Fruit fly (Drosophila melanogaster) whole organism, embryonic: ENCODE measurements around the gene CG14805.

Source experiments
- Ada2b ChIP-seq: fragments of 200-800 bp; sonication (Bioruptor generic); IDR thresholded peaks from 2 replicates; pipeline ENCODE4 v1.3.6; 2022; ENCODE audit warnings: missing biosample characterization, missing genetic modification characterization
- Adf1 ChIP-seq: fragments of 200-800 bp; sonication (Bioruptor generic); IDR thresholded peaks from 2 replicates; pipeline ENCODE4 v1.3.6; 2022; ENCODE audit warnings: missing biosample characterization, missing genetic modification characterization
- Aef1 ChIP-seq: fragments of 200-800 bp; sonication (Bioruptor generic); IDR thresholded peaks from 3 replicates; pipeline ENCODE4 v1.3.6; 2022; ENCODE audit warnings: missing biosample characterization, missing genetic modification characterization
- Asciz ChIP-seq: fragments of 200-800 bp; sonication (Bioruptor generic); optimal IDR thresholded peaks from 2 replicates; lab custom pipeline; 2017; ENCODE audit warnings: missing biosample characterization, mild to moderate bottlenecking, missing genetic modification characterization, missing genetic modification reagents
- Bteb2 ChIP-seq: fragments of 200-800 bp; sonication (Bioruptor generic); optimal IDR thresholded peaks from 2 replicates; lab custom pipeline; 2016; ENCODE audit warnings: missing biosample characterization, missing genetic modification characterization
- CG16779 ChIP-seq: fragments of 200-800 bp; sonication (Bioruptor generic); IDR thresholded peaks from 2 replicates; pipeline ENCODE4 v1.3.6; 2022; ENCODE audit warnings: missing biosample characterization, missing genetic modification characterization
- CG17568 ChIP-seq: fragments of 200-800 bp; sonication (Bioruptor generic); optimal IDR thresholded peaks from 2 replicates; lab custom pipeline; 2018; ENCODE audit warnings: missing biosample characterization, mild to moderate bottlenecking, missing genetic modification characterization, moderate library complexity
- CG18011 ChIP-seq: fragments of 200-800 bp; sonication (Bioruptor generic); optimal IDR thresholded peaks from 2 replicates; lab custom pipeline; 2017; ENCODE audit warnings: missing biosample characterization, missing genetic modification characterization, mild to moderate bottlenecking, moderate library complexity, missing genotype
- CG18599 ChIP-seq: fragments of 200-800 bp; sonication (Bioruptor generic); optimal IDR thresholded peaks from 3 replicates; lab custom pipeline; 2017; ENCODE audit warnings: missing biosample characterization, missing genetic modification characterization, mild to moderate bottlenecking, moderate library complexity, missing genetic modification reagents
- CG2889 ChIP-seq: fragments of 200-800 bp; sonication (Bioruptor generic); IDR thresholded peaks from 3 replicates; pipeline ENCODE4 v1.3.6; 2022; ENCODE audit warnings: missing biosample characterization, missing genetic modification characterization
- CG3281 ChIP-seq: fragments of 200-800 bp; sonication (Bioruptor generic); optimal IDR thresholded peaks from 3 replicates; lab custom pipeline; 2017; ENCODE audit warnings: missing biosample characterization, mild to moderate bottlenecking, missing genetic modification characterization
- CG4328 ChIP-seq: fragments of 200-800 bp; sonication (Bioruptor generic); optimal IDR thresholded peaks from 3 replicates; lab custom pipeline; 2017; ENCODE audit warnings: missing biosample characterization, missing genetic modification reagents, missing genetic modification characterization
- CG4617 ChIP-seq: fragments of 200-800 bp; sonication (Bioruptor generic); optimal IDR thresholded peaks from 3 replicates; lab custom pipeline; 2016; ENCODE audit warnings: missing biosample characterization, missing genetic modification characterization, borderline replicate concordance
- E2f1 ChIP-seq: fragments of 200-800 bp; sonication (Bioruptor generic); IDR thresholded peaks from 2 replicates; pipeline ENCODE4 v1.3.6; 2022; ENCODE audit warnings: missing biosample characterization, missing genetic modification characterization
- HLH54F ChIP-seq: fragments of 200-800 bp; sonication (Bioruptor generic); optimal IDR thresholded peaks from 3 replicates; lab custom pipeline; 2016; ENCODE audit warnings: missing biosample characterization, missing genetic modification characterization
- HmgZ ChIP-seq: fragments of 200-800 bp; sonication (Bioruptor generic); optimal IDR thresholded peaks from 2 replicates; lab custom pipeline; 2018; ENCODE audit warnings: missing biosample characterization, mild to moderate bottlenecking, missing genetic modification characterization
- Hr51 ChIP-seq, 2 experiments: fragments of 200-800 bp; sonication (Bioruptor generic); optimal IDR thresholded peaks; 2 replicates in 1 of 2; 3 replicates in 1 of 2; lab custom pipeline; 2016 to 2018; ENCODE audit warnings: missing biosample characterization in 2 of 2, missing genetic modification characterization in 2 of 2, mild to moderate bottlenecking in 1 of 2, moderate library complexity in 1 of 2
- Lhr ChIP-seq: fragments of 200-800 bp; sonication (Bioruptor generic); optimal IDR thresholded peaks from 3 replicates; lab custom pipeline; 2017; ENCODE audit warnings: mild to moderate bottlenecking, missing biosample characterization, missing genetic modification reagents, missing genetic modification characterization
- MESR4 ChIP-seq: fragments of 200-800 bp; sonication (Bioruptor generic); optimal IDR thresholded peaks from 2 replicates; lab custom pipeline; 2018; ENCODE audit warnings: missing biosample characterization, mild to moderate bottlenecking, missing genetic modification characterization, moderate library complexity
- MTF-1 ChIP-seq: fragments of 200-800 bp; sonication (Bioruptor generic); optimal IDR thresholded peaks from 2 replicates; lab custom pipeline; 2018; ENCODE audit warnings: missing biosample characterization, mild to moderate bottlenecking, missing genetic modification characterization, borderline replicate concordance
- NfI ChIP-seq: fragments of 200-800 bp; sonication (Bioruptor generic); optimal IDR thresholded peaks from 3 replicates; lab custom pipeline; 2018; ENCODE audit warnings: missing biosample characterization, mild to moderate bottlenecking, missing genetic modification characterization, moderate library complexity
- Rfx ChIP-seq: fragments of 200-800 bp; sonication (Bioruptor generic); IDR thresholded peaks from 2 replicates; pipeline ENCODE4 v1.3.6; 2022; ENCODE audit warnings: missing biosample characterization, missing genetic modification characterization
- Six4 ChIP-seq: fragments of 200-800 bp; sonication (Bioruptor generic); optimal IDR thresholded peaks from 2 replicates; lab custom pipeline; 2016; ENCODE audit warnings: missing biosample characterization, missing genetic modification characterization
- Tbp ChIP-seq: fragments of >200 bp; optimal IDR thresholded peaks from 2 replicates; lab custom pipeline; 2018; ENCODE audit warnings: missing biosample characterization, missing genetic modification characterization
- az2 ChIP-seq: fragments of 200-800 bp; sonication (Bioruptor generic); optimal IDR thresholded peaks from 3 replicates; lab custom pipeline; 2016; ENCODE audit warnings: missing biosample characterization, missing genetic modification characterization
- chm ChIP-seq: fragments of 200-800 bp; sonication (Bioruptor generic); IDR thresholded peaks from 2 replicates; pipeline ENCODE4 v1.3.6; 2022; ENCODE audit warnings: missing biosample characterization, missing genetic modification characterization
- chn ChIP-seq: fragments of 200-800 bp; sonication (Bioruptor generic); optimal IDR thresholded peaks from 2 replicates; lab custom pipeline; 2016; ENCODE audit warnings: missing biosample characterization, missing genetic modification characterization
- croc ChIP-seq: fragments of 200-800 bp; sonication (Bioruptor generic); conservative IDR thresholded peaks from 3 replicates; pipeline ENCODE4 v1.3.6; 2022; ENCODE audit warnings: missing biosample characterization, missing genetic modification characterization
- cwo ChIP-seq: fragments of 200-800 bp; sonication (Bioruptor generic); optimal IDR thresholded peaks from 3 replicates; lab custom pipeline; 2017; ENCODE audit warnings: missing biosample characterization, missing genetic modification characterization, mild to moderate bottlenecking, moderate library complexity, missing genetic modification reagents
- dan ChIP-seq: fragments of 200-800 bp; sonication (Bioruptor generic); IDR thresholded peaks from 2 replicates; pipeline ENCODE4 v1.3.6; 2022; ENCODE audit warnings: missing biosample characterization, missing genetic modification characterization
- dati ChIP-seq: fragments of 200-800 bp; sonication (Bioruptor generic); IDR thresholded peaks from 2 replicates; pipeline ENCODE4 v1.3.6; 2022; ENCODE audit warnings: missing biosample characterization, missing genetic modification characterization
- dm ChIP-seq: fragments of 200-800 bp; sonication (Bioruptor generic); optimal IDR thresholded peaks from 3 replicates; lab custom pipeline; 2016; ENCODE audit warnings: missing biosample characterization, missing genetic modification characterization
- exex ChIP-seq: fragments of 200-800 bp; sonication (Bioruptor generic); optimal IDR thresholded peaks from 4 replicates; lab custom pipeline; 2018; ENCODE audit warnings: missing biosample characterization, mild to moderate bottlenecking, missing genetic modification characterization, moderate library complexity
- fd96Cb ChIP-seq: fragments of 200-800 bp; sonication (Bioruptor generic); optimal IDR thresholded peaks from 2 replicates; lab custom pipeline; 2018; ENCODE audit warnings: missing biosample characterization, mild to moderate bottlenecking, missing genetic modification characterization, moderate library complexity
- grau ChIP-seq: fragments of 200-800 bp; optimal IDR thresholded peaks from 3 replicates; lab custom pipeline; 2019; ENCODE audit warnings: missing biosample characterization, mild to moderate bottlenecking, missing genetic modification characterization, moderate library complexity
- gsb ChIP-seq: fragments of 200-800 bp; sonication (Bioruptor generic); IDR thresholded peaks from 2 replicates; pipeline ENCODE4 v1.3.6; 2022; ENCODE audit warnings: missing biosample characterization, missing genetic modification characterization
- inv ChIP-seq: fragments of 200-800 bp; sonication (Bioruptor generic); IDR thresholded peaks from 2 replicates; pipeline ENCODE4 v1.3.6; 2022; ENCODE audit warnings: missing biosample characterization, missing genetic modification characterization; ENCODE audit not compliant: partially characterized antibody
- nerfin-1 ChIP-seq: fragments of 200-800 bp; sonication (Bioruptor generic); optimal IDR thresholded peaks from 3 replicates; lab custom pipeline; 2019; ENCODE audit warnings: missing biosample characterization, mild to moderate bottlenecking, missing genetic modification characterization, moderate library complexity
- phol ChIP-seq: fragments of 200-800 bp; sonication (Bioruptor generic); optimal IDR thresholded peaks from 3 replicates; lab custom pipeline; 2018; ENCODE audit warnings: missing biosample characterization, mild to moderate bottlenecking, missing genetic modification characterization, moderate library complexity
- pros ChIP-seq: fragments of 200-800 bp; sonication (Bioruptor generic); optimal IDR thresholded peaks from 3 replicates; lab custom pipeline; 2019; ENCODE audit warnings: missing biosample characterization, mild to moderate bottlenecking, missing genetic modification characterization, moderate library complexity
- pzg ChIP-seq: fragments of 200-800 bp; sonication (Bioruptor generic); optimal IDR thresholded peaks from 3 replicates; lab custom pipeline; 2018; ENCODE audit warnings: missing biosample characterization, mild to moderate bottlenecking, missing genetic modification characterization, moderate library complexity
- sens ChIP-seq: fragments of 200-800 bp; sonication (Bioruptor generic); peaks from one replicate; lab custom pipeline; 2016; ENCODE audit warnings: missing biosample characterization, missing genetic modification characterization
- so ChIP-seq: fragments of 200-800 bp; sonication (Bioruptor generic); IDR thresholded peaks from 3 replicates; pipeline ENCODE4 v1.3.6; 2022; ENCODE audit warnings: missing biosample characterization, missing genetic modification characterization
- sr ChIP-seq: fragments of 200-800 bp; sonication (Bioruptor generic); IDR thresholded peaks from 3 replicates; pipeline ENCODE4 v1.3.6; 2022; ENCODE audit warnings: missing biosample characterization, missing genetic modification characterization
- trem ChIP-seq: fragments of 200-800 bp; optimal IDR thresholded peaks from 3 replicates; lab custom pipeline; 2019; ENCODE audit warnings: missing biosample characterization, mild to moderate bottlenecking, missing genetic modification characterization, moderate library complexity
- ttk ChIP-seq: fragments of 200-800 bp; sonication (Bioruptor generic); IDR thresholded peaks from 2 replicates; pipeline ENCODE4 v2.1.2; 2022; ENCODE audit warnings: missing biosample characterization, missing genetic modification characterization
- unc-4 ChIP-seq: fragments of 200-800 bp; sonication (Bioruptor generic); IDR thresholded peaks from 2 replicates; pipeline ENCODE4 v1.3.6; 2022; ENCODE audit warnings: missing biosample characterization, missing genetic modification characterization; ENCODE audit not compliant: partially characterized antibody
- usp ChIP-seq: fragments of >200 bp; optimal IDR thresholded peaks from 2 replicates; lab custom pipeline; 2017; ENCODE audit warnings: missing biosample characterization, missing genetic modification characterization
- vvl ChIP-seq: fragments of 200-800 bp; sonication (Bioruptor generic); IDR thresholded peaks from 2 replicates; pipeline ENCODE4 v1.3.6; 2022; ENCODE audit warnings: missing biosample characterization, missing genetic modification characterization
- zf30C ChIP-seq: fragments of 200-800 bp; sonication (Bioruptor generic); optimal IDR thresholded peaks from 3 replicates; lab custom pipeline; 2018; ENCODE audit warnings: missing biosample characterization, mild to moderate bottlenecking, missing genetic modification characterization

CG14805 gene

DNA sequence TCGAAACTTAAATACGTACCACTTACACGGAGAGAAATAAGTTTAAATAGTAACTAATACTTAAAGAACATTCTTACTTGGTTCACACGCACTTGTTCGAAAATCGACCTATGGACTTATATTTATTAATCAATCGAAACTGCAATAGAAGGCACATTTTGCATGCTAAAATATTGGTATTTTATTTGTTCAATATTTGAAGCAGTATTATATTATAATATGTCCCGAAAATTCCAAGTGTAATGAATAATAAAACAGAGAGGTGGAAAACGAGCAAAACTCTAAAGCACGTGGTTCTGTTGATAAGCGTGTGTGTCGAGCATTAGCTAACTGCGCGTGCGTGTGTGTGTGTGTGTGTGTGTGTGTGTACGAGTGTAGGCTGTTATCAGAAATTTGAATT lies 27.2 kb upstream of the CG14805 start (continued):
- TF ChIP-seq CG3281 (GFP tag; lab: Kevin White, UChicago) (peak; percentile 94), CG16779 (0 out of 2 replicates have a peak, but pooled peaks have one; percentile 27), MESR4 (GFP tag; lab: Kevin White, UChicago) (peak; percentile 37), so (GFP tag; lab: Robert Waterston, UW) (peak; percentile 86), pros (no peak), Aef1 (GFP tag; lab: Robert Waterston, UW) (peak; percentile 81), HmgZ (tag; lab: Kevin White, UChicago) (peak; percentile 95), HLH54F (peak; percentile 72), CG18011 (GFP tag; lab: Kevin White, UChicago) (peak; percentile 71), CG4328 (GFP tag; lab: Kevin White, UChicago) (peak; percentile 82), Six4 (GFP tag; lab: Kevin White, UChicago) (peak; percentile 61), az2 (GFP tag; lab: Kevin White, UChicago) (peak; percentile 73), inv (GFP tag; lab: Robert Waterston, UW) (no peak), Lhr (no peak), fd96Cb (tag; lab: Kevin White, UChicago) (peak; percentile 73), chn (GFP tag; lab: Kevin White, UChicago) (peak; percentile 65), gsb (GFP tag; lab: Robert Waterston, UW) (peak; percentile 44; the same call in 1 of the 2 replicates), Bteb2 (GFP tag; lab: Kevin White, UChicago) (peak; percentile 82), CG17568 (peak; percentile 84), vvl (GFP tag; lab: Robert Waterston, UW) (peak; percentile 82), Asciz (peak; percentile 70), sr (GFP tag; lab: Robert Waterston, UW) (no peak), MTF-1 (GFP tag; lab: Kevin White, UChicago) (peak; percentile 34), unc-4 (GFP tag; lab: Robert Waterston, UW) (no peak), nerfin-1 (peak; percentile 71), phol (tag; lab: Kevin White, UChicago) (peak; percentile 81), Ada2b (peak; percentile 75), NfI (GFP tag; lab: Kevin White, UChicago) (peak; percentile 86), croc (GFP tag; lab: Robert Waterston, UW) (peak; percentile 39; the same call in 1 of the 3 replicates), exex (tag; lab: Kevin White, UChicago) (peak; percentile 89), CG4617 (GFP tag; lab: Kevin White, UChicago) (peak; percentile 17), ttk (GFP tag; lab: Robert Waterston, UW) (peak; percentile 45; the same call in 1 of the 2 replicates), dm (peak; percentile 69), dati (GFP tag; lab: Robert Waterston, UW) (no peak), CG18599 (GFP tag; lab: Kevin White, UChicago) (peak; percentile 96), Tbp (GFP tag; lab: Kevin White, UChicago) (no peak), dan (GFP tag; lab: Robert Waterston, UW) (no peak), CG2889 (GFP tag; lab: Robert Waterston, UW) (peak; percentile 60; the same call in 2 of the 3 replicates), trem (tag; lab: Kevin White, UChicago) (peak; percentile 63), Adf1 (GFP tag; lab: Robert Waterston, UW) (peak; percentile 69), usp (GFP tag; lab: Kevin White, UChicago) (no peak), zf30C (GFP tag; lab: Kevin White, UChicago) (peak; percentile 85), chm (no peak), Rfx (GFP tag; lab: Robert Waterston, UW) (peak; percentile 89), Hr51 (GFP tag; optimal IDR thresholded peaks at IDR 0.05; lab: Kevin White, UChicago) (peak; percentile 76 to 89), E2f1 (peak; percentile 73), cwo (GFP tag; lab: Kevin White, UChicago) (peak; percentile 99), sens (GFP tag; lab: Kevin White, UChicago) (peak; percentile 92), grau (tag; lab: Kevin White, UChicago) (peak; percentile 91), pzg (GFP tag; lab: Kevin White, UChicago) (peak; percentile 12)
